Fruit fly (Drosophila melanogaster): ENCODE measurements around the gene betaggt-I.

dm6 chr2L:4915715-4916153, 29.6 kb upstream of the betaggt-I start:
- TF ChIP-seq h (optimal IDR thresholded peaks at IDR 0.05) (no peak), ttk (optimal IDR thresholded peaks at IDR 0.05) (no peak), insv (optimal IDR thresholded peaks at IDR 0.05) (no peak), Myc (optimal IDR thresholded peaks at IDR 0.05) (no peak)

All from Kc167 (cell line).